Fruit fly (Drosophila melanogaster): Measurements from ENCODE around the gene CG43400.

CG43400 gene

DNA sequence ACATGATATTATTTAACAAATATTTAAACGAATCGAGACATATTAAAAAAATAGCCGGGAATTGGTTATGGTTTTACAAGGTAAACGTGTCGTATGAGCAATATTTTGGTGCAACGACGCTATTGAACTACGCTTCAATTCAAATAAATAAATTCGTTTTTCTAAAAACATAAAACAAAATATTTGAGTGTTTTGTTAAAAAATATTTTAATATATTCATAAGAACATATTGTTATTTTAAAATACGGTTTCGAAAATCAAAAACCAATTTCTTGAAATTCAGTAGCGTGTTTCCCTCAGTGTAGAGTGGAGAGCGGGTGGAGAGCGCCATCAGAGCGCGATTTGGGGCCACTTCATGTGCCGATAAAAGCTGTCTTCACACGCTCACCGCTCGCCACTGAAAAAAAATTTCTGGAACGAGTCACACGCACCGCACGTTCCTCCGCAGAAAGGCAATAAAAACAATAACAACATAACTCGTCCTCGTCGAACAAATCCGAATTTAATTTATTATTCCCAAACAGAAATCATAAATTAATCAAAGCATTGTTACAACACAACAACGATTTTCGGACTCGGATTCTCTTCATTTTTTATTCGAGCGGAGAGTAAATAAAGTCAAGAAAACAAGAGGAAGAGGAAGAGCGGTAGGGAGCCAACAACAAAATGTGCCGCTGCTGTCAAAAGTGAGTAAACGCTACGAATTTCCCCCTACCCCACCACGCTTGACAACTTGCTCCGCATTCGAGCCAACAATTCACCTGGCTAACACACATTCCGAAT lies 45.0 kb downstream of the CG43400 start:
- no peak for TF ChIP-seq psq (optimal IDR thresholded peaks at IDR 0.05)
- no peak for TF ChIP-seq EcR (GFP tag; optimal IDR thresholded peaks at IDR 0.05)
- TF ChIP-seq pan (optimal IDR thresholded peaks at IDR 0.05), result no peak
- no peak for TF ChIP-seq usp (GFP tag; optimal IDR thresholded peaks at IDR 0.05)
- TF ChIP-seq Dll (optimal IDR thresholded peaks at IDR 0.05), result no peak
- TF ChIP-seq CG8478 (optimal IDR thresholded peaks at IDR 0.05), result no peak

DNA sequence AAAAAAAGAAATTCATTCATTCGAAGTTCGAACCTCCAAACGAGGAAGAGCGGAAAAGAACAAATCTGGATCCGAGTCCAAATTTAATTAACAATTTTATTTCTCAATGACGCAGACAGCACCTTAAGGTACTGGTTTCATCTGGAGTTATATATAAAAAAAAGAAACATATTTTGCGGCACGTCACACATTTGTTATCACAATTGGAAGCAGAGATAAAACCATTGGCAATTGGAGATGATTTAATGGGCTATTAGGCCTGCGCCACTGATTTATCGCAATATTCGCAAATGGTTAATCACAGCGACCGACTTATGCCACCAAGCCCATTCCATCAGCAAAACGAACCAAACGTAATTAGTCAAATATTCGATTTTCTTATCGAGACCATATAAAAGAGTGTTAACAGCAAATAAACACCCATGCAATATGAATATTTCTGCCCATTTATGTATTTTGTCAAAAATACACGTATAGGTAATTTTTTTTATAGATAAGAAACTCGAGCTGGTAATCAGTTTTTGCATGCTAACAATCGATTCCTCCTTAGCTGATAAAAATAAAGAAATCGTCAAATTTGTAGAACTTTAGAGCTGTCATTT lies 48.0 kb downstream of the CG43400 start:
- TF ChIP-seq EcR (GFP tag; optimal IDR thresholded peaks at IDR 0.05), result no peak
- no peak for TF ChIP-seq pan (optimal IDR thresholded peaks at IDR 0.05)
